Worm (Caenorhabditis elegans): ENCODE results near the gene ztf-9.

- no peak for TF ChIP-seq elt-3 (tag; optimal IDR thresholded peaks at IDR 0.05)
- no peak for TF ChIP-seq mdl-1 (tag; optimal IDR thresholded peaks at IDR 0.05)
- TF ChIP-seq ama-1 (optimal IDR thresholded peaks at IDR 0.05) = no peak
- no peak for TF ChIP-seq lin-13 (GFP tag; optimal IDR thresholded peaks at IDR 0.05)
- no peak for TF ChIP-seq nhr-237 (tag; optimal IDR thresholded peaks at IDR 0.05)
- TF ChIP-seq nhr-28 (tag; optimal IDR thresholded peaks at IDR 0.05) = no peak
- no peak for TF ChIP-seq skn-1 (tag; optimal IDR thresholded peaks at IDR 0.05)
- TF ChIP-seq aly-2 (tag; optimal IDR thresholded peaks at IDR 0.05) = no peak
- no peak for TF ChIP-seq lir-3 (tag; optimal IDR thresholded peaks at IDR 0.05; ENCODE audit: poor library complexity)
- TF ChIP-seq nhr-12 (tag; optimal IDR thresholded peaks at IDR 0.05) = no peak
- no peak for TF ChIP-seq zag-1 (tag; optimal IDR thresholded peaks at IDR 0.05)
- no peak for TF ChIP-seq ceh-82 (tag; optimal IDR thresholded peaks at IDR 0.05)
Measured at ce11 chrV:9679166-9679565, 12.8 kb downstream of the ztf-9 start, which contains the start of gene ZK287.9.

All from whole organism, L1 larva.